Fruit fly (Drosophila melanogaster) whole organism: ENCODE data around the gene sbr.

Experiments used
- CG8478 ChIP-seq: fragments of >200 bp; optimal IDR thresholded peaks from 2 replicates; lab custom pipeline; 2018; ENCODE audit warnings: inconsistent platforms
- Dll ChIP-seq: fragments of >200 bp; optimal IDR thresholded peaks from 2 replicates; lab custom pipeline; 2017
- EcR ChIP-seq, 2 experiments: fragments of >200 bp; optimal IDR thresholded peaks; 2 replicates each; lab custom pipeline; 2017; ENCODE audit warnings: missing biosample characterization in 2 of 2, missing genetic modification characterization in 2 of 2, missing genetic modification reagents in 2 of 2
- pan ChIP-seq: fragments of >200 bp; optimal IDR thresholded peaks from 2 replicates; lab custom pipeline; 2017
- psq ChIP-seq: fragments of >200 bp; optimal IDR thresholded peaks from 2 replicates; lab custom pipeline; 2017
- usp ChIP-seq: fragments of >200 bp; optimal IDR thresholded peaks from 2 replicates; lab custom pipeline; 2017; ENCODE audit warnings: missing biosample characterization, missing genetic modification characterization, mixed read lengths

sbr gene

DNA sequence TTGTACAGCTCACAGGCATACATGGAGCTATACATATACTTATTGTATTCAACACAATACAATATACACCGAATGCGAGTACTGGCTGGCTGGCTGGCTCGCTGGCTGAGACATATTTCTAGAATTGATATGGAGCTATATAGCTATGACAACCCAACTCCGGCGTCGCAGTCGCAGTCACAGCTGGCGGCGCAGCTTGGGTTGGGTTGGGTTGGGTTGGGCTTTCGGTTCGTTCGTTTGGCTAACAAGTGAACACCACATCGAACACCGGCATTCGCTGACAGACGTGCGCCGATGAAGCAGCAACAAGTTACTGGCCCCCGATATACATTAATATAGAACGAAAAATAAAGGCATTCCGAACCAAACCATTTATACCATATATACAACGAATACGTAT, 7.9 kb downstream of the sbr start, which contains the start of gene CG15210:
Gene CG15210, plus strand, starts transcription at position 269 of the 400 bp plus-strand sequence.
- TF ChIP-seq usp (no peak), psq (lab: Kevin White, UChicago) (no peak), Dll (lab: Kevin White, UChicago) (no peak), pan (lab: Kevin White, UChicago) (no peak), EcR (GFP tag; optimal IDR thresholded peaks at IDR 0.05; lab: Kevin White, UChicago) (no peak), CG8478 (lab: Kevin White, UChicago) (no peak)

DNA sequence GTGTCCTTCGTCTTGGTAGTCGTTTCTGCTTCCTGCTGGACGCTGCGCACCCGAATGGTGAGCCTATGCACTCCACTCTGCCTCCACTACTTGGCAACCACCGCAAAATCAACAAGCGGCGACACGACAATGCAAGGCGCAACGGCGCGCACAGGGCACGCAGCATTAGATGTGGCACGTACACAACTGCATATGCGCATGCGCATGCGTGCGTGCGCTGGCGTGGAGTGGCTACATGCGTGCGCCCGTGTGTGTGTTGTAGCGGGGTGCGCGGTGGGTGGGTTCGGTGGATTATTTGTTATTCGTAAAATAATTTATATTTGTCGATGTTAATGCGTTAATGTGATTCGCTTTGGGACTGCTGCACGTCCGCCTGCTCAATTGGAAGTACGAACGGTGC, 11.3 kb downstream of the sbr start:
- TF ChIP-seq psq (lab: Kevin White, UChicago) (no peak), usp (no peak), CG8478 (lab: Kevin White, UChicago) (no peak), EcR (GFP tag; optimal IDR thresholded peaks at IDR 0.05; lab: Kevin White, UChicago) (no peak), pan (lab: Kevin White, UChicago) (no peak), Dll (lab: Kevin White, UChicago) (no peak)

DNA sequence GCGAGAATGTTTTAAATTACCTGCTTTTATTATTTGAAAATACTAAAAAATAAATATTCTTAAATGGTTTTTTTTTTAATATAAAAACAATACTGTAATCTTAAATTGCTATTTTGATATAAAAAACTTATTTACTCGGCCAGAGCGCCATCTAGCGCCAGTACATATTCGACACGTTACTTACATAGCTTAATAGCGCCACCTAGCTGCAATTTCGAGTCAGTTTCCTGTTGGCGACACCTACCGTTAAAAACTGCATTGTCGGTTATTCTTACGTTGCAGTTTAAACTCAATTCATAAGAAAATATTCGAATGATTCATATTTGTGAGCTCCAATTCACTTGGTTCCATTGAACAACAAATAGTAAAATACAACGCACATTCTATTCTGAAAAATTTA, 14.5 kb downstream of the sbr start:
- TF ChIP-seq pan (lab: Kevin White, UChicago) (no peak), EcR (GFP tag; optimal IDR thresholded peaks at IDR 0.05; lab: Kevin White, UChicago) (no peak), Dll (lab: Kevin White, UChicago) (no peak), usp (no peak), psq (lab: Kevin White, UChicago) (no peak), CG8478 (lab: Kevin White, UChicago) (no peak)

DNA sequence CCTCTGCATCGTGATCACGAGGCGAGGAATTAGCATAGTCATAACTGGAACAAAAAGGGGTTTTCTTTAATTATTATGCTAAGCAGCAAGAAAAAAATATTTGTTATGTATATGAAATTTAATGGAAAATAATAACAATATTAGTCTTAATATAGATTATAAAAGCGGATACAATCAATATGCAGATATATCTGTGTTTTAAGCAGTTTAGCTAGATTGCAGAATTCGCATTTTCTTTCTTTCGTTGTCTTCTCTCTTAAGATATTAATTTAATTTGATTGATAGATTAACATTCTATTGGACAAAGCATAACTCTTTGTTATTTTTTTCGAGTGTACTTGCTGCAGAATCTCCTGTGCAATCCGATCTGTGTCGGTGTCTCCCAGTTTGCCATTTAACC, 19.6 kb downstream of the sbr start:
- TF ChIP-seq EcR (GFP tag; optimal IDR thresholded peaks at IDR 0.05; lab: Kevin White, UChicago), result no peak
- no peak for TF ChIP-seq psq (lab: Kevin White, UChicago)
- TF ChIP-seq pan (lab: Kevin White, UChicago), result no peak
- TF ChIP-seq usp, result no peak
- no peak for TF ChIP-seq Dll (lab: Kevin White, UChicago)
- TF ChIP-seq CG8478 (lab: Kevin White, UChicago), result no peak

DNA sequence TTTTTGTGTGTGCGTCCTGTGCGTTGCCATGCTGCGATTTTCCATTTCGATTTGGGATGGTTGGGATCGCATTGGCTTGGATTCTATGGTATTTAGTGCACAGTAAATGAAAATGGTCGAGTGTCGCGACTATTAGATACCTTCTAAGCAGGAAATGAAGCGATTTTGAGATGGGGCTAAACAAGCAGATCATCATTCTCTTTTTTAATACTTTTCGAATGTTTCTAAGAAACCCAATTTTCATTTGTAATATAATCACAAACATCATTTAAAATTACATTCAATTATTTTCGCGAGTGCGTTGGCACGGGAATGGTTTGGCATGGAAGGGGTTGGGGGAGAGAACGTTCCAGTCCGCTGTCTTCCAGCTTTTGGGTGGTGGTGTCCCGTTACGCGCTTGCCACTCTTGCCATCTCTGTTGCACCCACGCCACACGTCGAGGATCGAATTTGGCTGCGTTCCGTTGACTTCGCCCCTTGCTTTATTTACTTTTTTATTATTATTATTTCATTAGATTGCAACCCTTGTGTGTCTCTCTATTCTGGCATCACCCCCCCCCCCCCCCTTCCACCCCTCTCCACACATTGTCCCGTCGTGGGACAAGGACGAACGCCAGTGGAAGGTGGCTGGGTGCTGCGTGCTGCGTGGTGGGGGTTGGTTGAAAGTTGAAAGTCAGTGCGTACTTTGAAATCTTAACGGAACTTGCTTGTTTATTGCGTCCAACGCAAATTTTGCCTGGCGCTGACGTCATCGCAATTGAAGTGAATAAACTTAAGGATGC, 21.4 kb downstream of the sbr start:
- TF ChIP-seq usp (no peak), pan (lab: Kevin White, UChicago) (no peak), Dll (lab: Kevin White, UChicago) (no peak), psq (lab: Kevin White, UChicago) (no peak), EcR (GFP tag; optimal IDR thresholded peaks at IDR 0.05; lab: Kevin White, UChicago) (no peak)

DNA sequence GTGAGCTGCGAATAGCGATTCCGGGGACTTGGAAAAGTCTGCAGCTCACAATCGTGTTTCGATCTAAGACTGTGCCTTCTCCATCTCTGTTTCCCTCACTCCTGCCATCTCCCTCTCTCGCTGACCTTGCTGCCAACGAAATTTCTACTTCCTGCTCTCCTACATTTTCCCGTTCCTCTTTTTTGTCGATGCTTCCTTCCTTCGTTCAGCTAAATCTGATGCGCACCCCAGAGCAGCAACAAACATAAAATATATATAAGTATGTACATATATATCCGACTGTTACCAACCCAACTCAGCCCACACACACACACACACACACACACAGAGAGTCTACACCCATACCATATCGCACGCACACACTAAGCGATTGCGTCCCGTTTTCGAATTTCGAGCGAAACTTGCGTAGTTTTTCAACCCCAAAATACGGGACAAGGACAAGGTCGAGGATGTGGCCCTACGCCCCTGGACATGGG, 22.6 kb downstream of the sbr start, which contains the start of gene Imp:
Gene Imp, minus strand, starts transcription at position 51 of the 476 bp plus-strand sequence.
- TF ChIP-seq EcR (GFP tag; optimal IDR thresholded peaks at IDR 0.05; lab: Kevin White, UChicago) (no peak), Dll (lab: Kevin White, UChicago) (no peak), usp (no peak), CG8478 (lab: Kevin White, UChicago) (no peak), psq (lab: Kevin White, UChicago) (no peak), pan (lab: Kevin White, UChicago) (no peak)

DNA sequence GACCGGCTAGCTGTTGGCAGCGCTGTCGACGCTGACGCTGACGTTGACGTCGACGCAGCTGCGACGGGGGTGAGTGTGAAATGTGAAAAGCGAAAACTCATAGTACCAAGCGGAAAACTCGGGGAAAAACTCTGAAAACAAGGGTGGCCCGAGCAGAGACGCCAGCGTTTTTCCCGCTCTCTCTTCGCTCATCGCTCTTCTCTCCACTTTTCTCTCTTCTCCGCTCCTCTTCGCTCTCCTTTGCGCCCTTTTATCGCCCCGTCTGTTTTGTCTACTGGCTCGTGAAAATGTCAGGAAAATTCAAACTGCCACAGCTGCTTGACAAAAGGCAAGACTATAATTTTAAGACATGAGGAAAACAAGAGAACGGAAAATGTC, 23.5 kb downstream of the sbr start:
- TF ChIP-seq psq (lab: Kevin White, UChicago) (no peak), EcR (GFP tag; optimal IDR thresholded peaks at IDR 0.05; lab: Kevin White, UChicago) (no peak), Dll (lab: Kevin White, UChicago) (no peak), usp (no peak), CG8478 (lab: Kevin White, UChicago) (no peak), pan (lab: Kevin White, UChicago) (no peak)

DNA sequence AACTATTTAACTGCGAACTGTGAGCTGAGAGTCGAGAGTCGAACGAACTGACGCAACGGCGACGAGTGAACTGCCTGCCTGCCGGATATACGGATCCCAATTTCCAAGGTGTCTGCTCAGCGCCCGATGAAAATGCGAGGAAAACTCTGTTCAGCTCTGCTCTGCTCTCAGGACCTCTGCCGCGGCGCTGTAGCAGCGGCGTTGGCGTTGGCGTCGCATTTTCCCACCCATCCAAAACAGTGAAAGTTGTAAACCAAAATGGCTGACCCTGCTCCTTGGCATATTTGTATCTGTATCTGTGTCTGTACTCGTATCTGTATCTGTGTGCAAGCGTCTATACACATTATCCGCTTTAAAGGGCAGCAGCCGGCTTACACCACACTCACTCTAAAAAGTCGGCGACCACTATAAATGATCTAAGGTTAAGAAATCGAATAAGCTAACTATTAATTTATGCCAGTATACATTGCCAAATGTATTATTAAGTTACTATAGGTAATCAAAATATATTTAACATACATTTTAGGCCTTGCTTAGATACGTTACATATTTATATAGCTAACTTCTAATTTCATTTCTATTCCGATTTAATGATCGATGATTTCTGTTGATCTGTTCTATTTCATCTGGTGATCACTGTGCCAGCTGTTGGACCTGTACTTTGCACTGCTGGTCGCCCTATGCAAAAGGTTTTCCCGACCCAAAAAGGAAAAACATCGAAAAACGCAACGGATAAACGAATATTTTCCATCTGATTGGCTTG, 24.0 kb downstream of the sbr start:
- TF ChIP-seq CG8478 (lab: Kevin White, UChicago) (no peak), usp (no peak), psq (lab: Kevin White, UChicago) (no peak), pan (lab: Kevin White, UChicago) (no peak), EcR (GFP tag; optimal IDR thresholded peaks at IDR 0.05; lab: Kevin White, UChicago) (no peak), Dll (lab: Kevin White, UChicago) (no peak)

DNA sequence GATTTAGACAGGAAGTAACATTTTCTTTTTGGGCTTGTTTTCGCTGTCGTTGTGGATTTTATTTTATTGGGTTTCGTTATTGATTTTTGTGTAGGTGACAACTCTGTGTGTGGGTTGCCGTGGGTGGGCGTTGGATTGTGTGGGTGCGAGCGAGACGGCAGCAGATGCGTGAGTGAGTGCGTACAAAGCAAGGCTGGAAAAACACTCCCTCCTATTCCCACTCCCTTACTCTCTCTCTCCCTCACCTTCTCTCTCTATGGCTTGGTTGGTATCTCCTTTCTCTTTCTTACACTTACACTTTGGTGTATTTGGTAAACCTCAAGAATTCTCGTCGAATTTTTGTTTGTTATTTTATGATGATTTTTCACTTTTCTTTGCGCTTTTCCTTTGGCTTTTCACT, 24.8 kb downstream of the sbr start:
- TF ChIP-seq psq (lab: Kevin White, UChicago) (no peak), usp (no peak), pan (lab: Kevin White, UChicago) (no peak)

DNA sequence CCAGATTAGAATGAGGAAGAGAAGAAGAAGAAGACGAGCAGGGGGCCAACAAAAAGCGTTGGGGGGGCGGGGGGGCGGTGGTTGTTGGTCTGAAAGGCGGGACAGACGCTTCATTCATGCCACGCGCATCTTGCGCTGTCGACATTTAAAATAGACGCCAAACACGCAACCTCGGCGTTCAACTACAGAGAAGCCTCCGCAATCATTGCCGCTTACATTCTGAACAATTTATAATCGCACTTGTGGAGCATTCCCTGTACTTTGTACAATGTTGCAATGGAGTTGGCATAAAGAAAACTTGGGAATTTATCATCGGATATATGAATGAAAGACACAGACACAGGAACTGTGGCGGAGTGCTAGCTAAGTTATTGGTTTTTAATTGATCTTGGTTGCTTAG, 26.2 kb downstream of the sbr start:
- TF ChIP-seq Dll (lab: Kevin White, UChicago) (no peak), pan (lab: Kevin White, UChicago) (no peak)

DNA sequence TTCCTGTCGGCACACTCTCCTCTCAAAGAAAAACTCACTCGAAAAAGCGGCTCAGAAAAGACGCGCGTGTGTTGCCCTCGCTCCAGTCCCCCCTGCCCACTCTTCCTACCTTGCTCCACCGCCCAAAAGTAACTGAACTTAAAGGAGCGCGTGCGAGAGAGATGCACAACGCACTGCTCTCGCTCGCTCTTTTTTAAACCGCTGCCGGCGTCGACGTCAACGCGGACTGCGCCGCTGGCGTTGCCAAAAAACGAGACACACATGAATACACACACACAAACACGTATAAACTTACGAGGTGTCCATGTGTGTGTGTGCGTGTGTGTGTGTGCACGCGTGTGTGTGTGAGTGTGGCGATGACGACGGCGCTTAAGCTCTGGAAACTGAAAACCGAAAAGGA, 30.0 kb downstream of the sbr start:
- TF ChIP-seq CG8478 (lab: Kevin White, UChicago) (peak; percentile 8), psq (lab: Kevin White, UChicago) (no peak), pan (lab: Kevin White, UChicago) (no peak), Dll (lab: Kevin White, UChicago) (no peak), EcR (GFP tag; optimal IDR thresholded peaks at IDR 0.05; lab: Kevin White, UChicago) (no peak)
